Worm (Caenorhabditis elegans): ENCODE measurements around the gene C08F8.6.
"Not testable (repeated sequence)": the region's sequence is repeated elsewhere in the genome, so short reads cannot be mapped to it uniquely, and the experiment has no call there.

The C08F8.6 gene

ce11 chrIV:11202389-11202788, 37.7 kb upstream of the C08F8.6 start, which contains the start of gene R07H5.11:
Gene R07H5.11 (plus strand): TSS chrIV:11202768.
- not testable (repeated sequence) for TF ChIP-seq elt-3 (tag; optimal IDR thresholded peaks at IDR 0.05); nhr-12 (tag; optimal IDR thresholded peaks at IDR 0.05); sem-2 (GFP tag; optimal IDR thresholded peaks at IDR 0.05)

ce11 chrIV:11198983-11199382, 34.3 kb upstream of the C08F8.6 start, which contains the start of gene R07H5.16:
Gene R07H5.16 (plus strand): TSS chrIV:11199330.
- not testable (repeated sequence) for TF ChIP-seq cnd-1 (tag; optimal IDR thresholded peaks at IDR 0.05); lin-13 (tag; optimal IDR thresholded peaks at IDR 0.05); drap-1 (GFP tag; optimal IDR thresholded peaks at IDR 0.05)

- TF ChIP-seq snpc-4 (tag; optimal IDR thresholded peaks at IDR 0.05) = no peak
Observed at ce11 chrIV:11189411-11189810, 24.7 kb upstream of the C08F8.6 start, which contains the start of gene fbxb-79. Gene fbxb-79 (minus strand): TSS chrIV:11189511.

ce11 chrIV:11186729-11187128, 22.0 kb upstream of the C08F8.6 start, which contains the start of gene sdz-27:
Gene sdz-27 (plus strand): TSS chrIV:11187029.
- TF ChIP-seq cnd-1 (tag; optimal IDR thresholded peaks at IDR 0.05) = no peak
- TF ChIP-seq unc-120 (tag; optimal IDR thresholded peaks at IDR 0.05; ENCODE audit: poor library complexity, severe bottlenecking) = no peak
- TF ChIP-seq zip-8 (tag; optimal IDR thresholded peaks at IDR 0.05) = no peak
- TF ChIP-seq flh-1 (GFP tag; optimal IDR thresholded peaks at IDR 0.05) = no peak
- TF ChIP-seq ham-2 (GFP tag; optimal IDR thresholded peaks at IDR 0.05) = no peak
- TF ChIP-seq lin-32 (GFP tag; optimal IDR thresholded peaks at IDR 0.05) = no peak
- TF ChIP-seq ces-1 (GFP tag; optimal IDR thresholded peaks at IDR 0.05) = no peak
- TF ChIP-seq sem-2 (GFP tag; optimal IDR thresholded peaks at IDR 0.05) = no peak
- no peak for TF ChIP-seq lin-13 (tag; optimal IDR thresholded peaks at IDR 0.05)
- no peak for TF ChIP-seq drap-1 (GFP tag; optimal IDR thresholded peaks at IDR 0.05)
- TF ChIP-seq mls-2 (tag; optimal IDR thresholded peaks at IDR 0.05) = no peak
- no peak for TF ChIP-seq unc-39 (tag; optimal IDR thresholded peaks at IDR 0.05)
- TF ChIP-seq sptf-1 (tag; optimal IDR thresholded peaks at IDR 0.05) = no peak
- no peak for TF ChIP-seq M03D4.4 (tag; optimal IDR thresholded peaks at IDR 0.05)
- TF ChIP-seq ceh-43 (GFP tag; optimal IDR thresholded peaks at IDR 0.05) = no peak
- TF ChIP-seq lsy-2 (tag; optimal IDR thresholded peaks at IDR 0.05) = no peak
- no peak for TF ChIP-seq nhr-28 (tag; optimal IDR thresholded peaks at IDR 0.05)
- no peak for TF ChIP-seq elt-1 (tag; optimal IDR thresholded peaks at IDR 0.05; ENCODE audit: borderline replicate concordance, insufficient read depth)

- TF ChIP-seq unc-120 (tag; optimal IDR thresholded peaks at IDR 0.05; ENCODE audit: poor library complexity, severe bottlenecking) (no peak), elt-3 (tag; optimal IDR thresholded peaks at IDR 0.05) (no peak), hlh-1 (tag; optimal IDR thresholded peaks at IDR 0.05) (no peak), sem-2 (GFP tag; optimal IDR thresholded peaks at IDR 0.05) (no peak), zip-8 (tag; optimal IDR thresholded peaks at IDR 0.05) (no peak), nhr-2 (tag; optimal IDR thresholded peaks at IDR 0.05) (no peak), sptf-1 (tag; optimal IDR thresholded peaks at IDR 0.05) (no peak), ces-1 (GFP tag; optimal IDR thresholded peaks at IDR 0.05) (no peak), lin-13 (tag; optimal IDR thresholded peaks at IDR 0.05) (no peak), snpc-4 (tag; optimal IDR thresholded peaks at IDR 0.05) (no peak), bed-3 (GFP tag; optimal IDR thresholded peaks at IDR 0.05) (no peak), blmp-1 (tag; optimal IDR thresholded peaks at IDR 0.05) (no peak), nhr-28 (tag; optimal IDR thresholded peaks at IDR 0.05) (no peak), ceh-39 (tag; optimal IDR thresholded peaks at IDR 0.05) (no peak), ceh-43 (GFP tag; optimal IDR thresholded peaks at IDR 0.05) (no peak)
Observed at ce11 chrIV:11183991-11184390, 19.3 kb upstream of the C08F8.6 start, which contains the start of gene nuaf-3. Gene nuaf-3 (plus strand): TSS chrIV:11184291.

- TF ChIP-seq elt-1 (tag; optimal IDR thresholded peaks at IDR 0.05; ENCODE audit: borderline replicate concordance, insufficient read depth) (no peak), drap-1 (GFP tag; optimal IDR thresholded peaks at IDR 0.05) (no peak), sptf-1 (tag; optimal IDR thresholded peaks at IDR 0.05) (no peak)
Observed at ce11 chrIV:11183013-11183412, 18.3 kb upstream of the C08F8.6 start, which contains the start of gene prx-14. Gene prx-14 (plus strand): TSS chrIV:11183132.

DNA sequence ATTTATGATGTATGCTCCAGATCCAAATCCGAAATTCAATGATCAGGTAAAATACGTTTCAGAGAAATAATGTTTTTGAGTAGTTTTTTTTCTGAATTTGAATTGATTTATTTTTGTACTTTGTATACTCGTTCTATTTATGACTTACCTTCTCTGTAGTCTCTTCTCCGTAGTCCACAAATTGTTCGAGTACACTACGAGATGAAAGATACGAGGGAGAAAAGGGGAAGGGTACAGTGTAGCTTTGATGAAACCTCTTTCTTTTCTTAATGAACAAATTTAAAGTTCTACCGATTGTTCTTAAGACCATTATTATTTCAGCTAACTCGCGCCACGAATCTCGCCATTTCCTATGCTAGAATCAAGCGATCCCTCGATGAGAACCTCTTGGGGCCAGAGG, 15.3 kb upstream of the C08F8.6 start:
- TF ChIP-seq sem-2 (GFP tag; optimal IDR thresholded peaks at IDR 0.05) (no peak), flh-1 (GFP tag; optimal IDR thresholded peaks at IDR 0.05) (no peak), mep-1 (tag; optimal IDR thresholded peaks at IDR 0.05) (no peak), cnd-1 (tag; optimal IDR thresholded peaks at IDR 0.05) (no peak), nhr-12 (tag; optimal IDR thresholded peaks at IDR 0.05) (no peak), mls-2 (tag; optimal IDR thresholded peaks at IDR 0.05) (no peak), nhr-237 (tag; optimal IDR thresholded peaks at IDR 0.05) (no peak), lsy-2 (tag; optimal IDR thresholded peaks at IDR 0.05) (no peak), ztf-11 (tag; optimal IDR thresholded peaks at IDR 0.05) (no peak), elt-1 (tag; optimal IDR thresholded peaks at IDR 0.05; ENCODE audit: borderline replicate concordance, insufficient read depth) (no peak), ham-2 (GFP tag; optimal IDR thresholded peaks at IDR 0.05) (no peak), lin-32 (GFP tag; optimal IDR thresholded peaks at IDR 0.05) (no peak), blmp-1 (tag; optimal IDR thresholded peaks at IDR 0.05) (no peak), hlh-1 (tag; optimal IDR thresholded peaks at IDR 0.05) (no peak), snpc-4 (tag; optimal IDR thresholded peaks at IDR 0.05) (no peak), ceh-43 (GFP tag; optimal IDR thresholded peaks at IDR 0.05) (no peak), nhr-28 (tag; optimal IDR thresholded peaks at IDR 0.05) (no peak), mab-5 (tag; optimal IDR thresholded peaks at IDR 0.05) (no peak)
